Worm (Caenorhabditis elegans) whole organism, early embryonic: ENCODE measurements around the gene R10E9.4.

Experiments
- B0310.2 ChIP-seq: sonication (generic microtip); optimal IDR thresholded peaks from 2 replicates; lab custom pipeline; 2016; ENCODE audit warnings: mild to moderate bottlenecking, missing genetic modification characterization, missing compliant biosample characterization
- F13C5.2 ChIP-seq: sonication (generic microtip); optimal IDR thresholded peaks from 2 replicates; lab custom pipeline; 2017; ENCODE audit warnings: mild to moderate bottlenecking, missing genetic modification characterization, inconsistent platforms, missing compliant biosample characterization
- aly-1 ChIP-seq: sonication (generic microtip); optimal IDR thresholded peaks from 2 replicates; lab custom pipeline; 2016; ENCODE audit warnings: missing genetic modification characterization, missing compliant biosample characterization
- ama-1 ChIP-seq: fragments of 150-350 bp; optimal IDR thresholded peaks from 2 replicates; lab custom pipeline; 2014
- ceh-13 ChIP-seq: fragments of 200-800 bp; sonication (Bioruptor generic); optimal IDR thresholded peaks from 2 replicates; lab custom pipeline; 2018; ENCODE audit warnings: mild to moderate bottlenecking, missing genetic modification characterization, missing compliant biosample characterization
- ceh-36 ChIP-seq: sonication (generic microtip); optimal IDR thresholded peaks from 2 replicates; lab custom pipeline; 2016; ENCODE audit warnings: missing genetic modification characterization, inconsistent platforms, missing compliant biosample characterization
- ets-7 ChIP-seq: sonication (generic microtip); optimal IDR thresholded peaks from 2 replicates; lab custom pipeline; 2016; ENCODE audit warnings: missing genotype, missing genetic modification characterization, missing compliant biosample characterization
- flt-1 ChIP-seq: fragments of 200-800 bp; sonication (Bioruptor generic); IDR thresholded peaks from 2 replicates; pipeline ENCODE4 v1.3.6; 2022; ENCODE audit warnings: missing genetic modification characterization, missing compliant biosample characterization
- hmbx-1 ChIP-seq: sonication (generic microtip); optimal IDR thresholded peaks from 2 replicates; lab custom pipeline; 2016; ENCODE audit warnings: mild to moderate bottlenecking, missing genetic modification characterization, missing compliant biosample characterization
- hmg-4 ChIP-seq: fragments of 200-800 bp; sonication (Bioruptor generic); optimal IDR thresholded peaks from 2 replicates; lab custom pipeline; 2018; ENCODE audit warnings: mild to moderate bottlenecking, missing genetic modification characterization, missing compliant biosample characterization
- hnd-1 ChIP-seq: sonication (generic microtip); optimal IDR thresholded peaks from 2 replicates; lab custom pipeline; 2016; ENCODE audit warnings: missing genetic modification characterization, missing compliant biosample characterization
- pes-1 ChIP-seq: fragments of 200-800 bp; sonication (Bioruptor generic); IDR thresholded peaks from 2 replicates; pipeline ENCODE4 v1.3.6; 2022; ENCODE audit warnings: missing genetic modification reagents, missing genetic modification characterization, missing compliant biosample characterization
- scrt-1 ChIP-seq: fragments of 200-800 bp; sonication (Bioruptor generic); IDR thresholded peaks from 2 replicates; pipeline ENCODE4 v1.3.6; 2022; ENCODE audit warnings: missing genetic modification characterization, missing compliant biosample characterization
- sea-1 ChIP-seq: fragments of 200-800 bp; sonication (Bioruptor generic); conservative IDR thresholded peaks from 2 replicates; pipeline ENCODE4 v1.3.6; 2022; ENCODE audit warnings: missing genetic modification characterization, missing compliant biosample characterization
- tbx-11 ChIP-seq: fragments of 200-800 bp; sonication (Bioruptor generic); IDR thresholded peaks from 2 replicates; pipeline ENCODE4 v1.3.6; 2022; ENCODE audit warnings: missing genetic modification characterization, missing compliant biosample characterization
- tbx-37 ChIP-seq: fragments of 200-800 bp; sonication (Bioruptor generic); conservative IDR thresholded peaks from 2 replicates; pipeline ENCODE4 v1.3.6; 2022; ENCODE audit warnings: missing genetic modification reagents, missing genetic modification characterization, missing compliant biosample characterization
- tra-4 ChIP-seq: sonication (generic microtip); optimal IDR thresholded peaks from 2 replicates; lab custom pipeline; 2017; ENCODE audit warnings: missing genetic modification characterization, missing compliant biosample characterization

The R10E9.4 gene

ce11 chrIII:3994457-3994856 lies 21.9 kb upstream of the R10E9.4 start:
- TF ChIP-seq ceh-13 (GFP tag; lab: Kevin White, UChicago) (no peak), F13C5.2 (no peak), sea-1 (no peak), tbx-37 (GFP tag; lab: Robert Waterston, UW) (no peak), pes-1 (GFP tag; lab: Robert Waterston, UW) (no peak), tra-4 (tag; lab: Kevin White, UChicago) (no peak), ceh-36 (no peak), ets-7 (tag; lab: Kevin White, UChicago) (no peak), scrt-1 (GFP tag; lab: Robert Waterston, UW) (no peak), aly-1 (tag; lab: Kevin White, UChicago) (no peak), flt-1 (GFP tag; lab: Robert Waterston, UW) (no peak), hnd-1 (tag; lab: Kevin White, UChicago) (no peak), hmbx-1 (tag; lab: Kevin White, UChicago) (no peak), ama-1 (lab: Kevin White, UChicago) (no peak), tbx-11 (GFP tag; lab: Robert Waterston, UW) (no peak), hmg-4 (no peak)

- TF ChIP-seq hnd-1 (tag; lab: Kevin White, UChicago) = no peak
- TF ChIP-seq tbx-11 (GFP tag; lab: Robert Waterston, UW) = no peak
- TF ChIP-seq ets-7 (tag; lab: Kevin White, UChicago) = no peak
These were observed 19.5 kb upstream of the R10E9.4 start, which contains the start of gene glb-11 for ce11 chrIII:3992089-3992488. TSS of gene glb-11 (minus strand) at chrIII:3992189.

DNA sequence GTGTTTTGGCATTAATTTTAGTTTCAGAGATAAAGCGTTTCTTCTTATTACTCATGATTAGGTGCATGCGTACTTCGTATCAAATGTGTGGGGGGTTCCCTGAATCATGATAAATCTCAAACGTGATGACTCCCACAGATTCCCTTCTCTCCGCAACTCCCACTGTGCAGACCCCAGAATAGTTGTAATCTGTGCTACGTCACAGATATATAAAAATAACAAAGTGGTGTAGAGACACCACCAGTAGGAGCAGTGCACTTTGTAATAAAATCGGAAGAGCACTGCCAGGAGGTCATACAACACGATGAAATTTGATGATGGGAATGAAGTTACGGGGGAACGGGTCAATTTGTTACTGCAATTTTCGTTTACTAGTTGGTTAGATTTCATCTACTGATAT lies 18.8 kb upstream of the R10E9.4 start:
- no peak for TF ChIP-seq scrt-1 (GFP tag; lab: Robert Waterston, UW)

- TF ChIP-seq hnd-1 (tag; lab: Kevin White, UChicago) (no peak), ceh-36 (no peak), tbx-37 (GFP tag; lab: Robert Waterston, UW) (no peak), tra-4 (tag; lab: Kevin White, UChicago) (no peak), hmbx-1 (tag; lab: Kevin White, UChicago) (no peak), ets-7 (tag; lab: Kevin White, UChicago) (no peak)
These were observed 15.2 kb upstream of the R10E9.4 start, which contains the start of gene C36E8.6 for ce11 chrIII:3987759-3988158. TSS of gene C36E8.6 (plus strand) at chrIII:3988059.

DNA sequence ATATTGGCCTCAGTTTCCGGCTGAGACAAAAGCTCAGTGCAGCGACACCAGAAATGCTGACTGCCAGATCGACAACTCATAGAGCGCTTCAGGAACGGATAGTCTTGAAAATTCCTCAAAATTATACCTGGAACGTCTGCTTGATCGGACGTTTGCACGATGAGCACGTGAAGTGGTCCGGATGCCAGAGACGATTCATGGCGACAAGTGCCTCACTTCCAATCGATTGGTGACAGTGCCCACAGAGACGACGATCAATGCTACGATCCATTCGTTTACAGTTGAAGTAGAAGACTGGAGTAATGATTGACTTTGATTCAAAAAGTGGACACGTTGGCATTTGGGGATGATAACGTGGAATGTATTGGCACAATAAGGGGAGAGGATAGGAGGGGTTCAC lies 13.8 kb upstream of the R10E9.4 start, which contains the start of gene Y1A5A.1:
TSS of gene Y1A5A.1 (minus strand) at position 294 of the 400 bp plus-strand sequence.
- TF ChIP-seq ceh-13 (GFP tag; lab: Kevin White, UChicago) = no peak
- TF ChIP-seq F13C5.2 = no peak
- TF ChIP-seq sea-1 = no peak

DNA sequence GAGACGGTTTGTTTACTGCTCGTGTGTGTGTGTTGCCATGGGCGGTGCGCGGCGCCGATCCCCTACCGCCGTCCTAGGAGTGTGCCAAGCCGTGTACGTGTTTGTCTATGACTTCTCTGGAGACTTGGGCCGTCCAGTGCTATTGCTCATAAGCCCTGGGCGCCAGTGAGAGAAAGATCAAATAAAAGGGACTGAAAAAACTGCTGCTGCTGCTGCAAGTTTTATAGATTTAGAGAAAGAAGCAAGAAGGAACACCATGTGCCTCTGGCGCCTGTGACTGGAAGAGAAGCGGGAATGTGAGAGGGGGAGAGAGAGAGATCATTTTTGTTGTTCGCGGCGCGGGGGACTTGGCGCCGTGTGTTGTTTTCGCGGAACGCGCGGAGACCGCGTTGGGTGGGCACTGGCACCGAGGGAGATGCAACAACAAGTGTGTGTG lies 11.5 kb upstream of the R10E9.4 start:
- no peak for TF ChIP-seq hmg-4
- no peak for TF ChIP-seq ama-1 (lab: Kevin White, UChicago)
- no peak for TF ChIP-seq tra-4 (tag; lab: Kevin White, UChicago)
- no peak for TF ChIP-seq hnd-1 (tag; lab: Kevin White, UChicago)
- TF ChIP-seq hmbx-1 (tag; lab: Kevin White, UChicago) = no peak
- no peak for TF ChIP-seq ets-7 (tag; lab: Kevin White, UChicago)
- TF ChIP-seq B0310.2 (tag; lab: Kevin White, UChicago) = no peak
- no peak for TF ChIP-seq aly-1 (tag; lab: Kevin White, UChicago)
- TF ChIP-seq tbx-37 (GFP tag; lab: Robert Waterston, UW) = no peak
- TF ChIP-seq F13C5.2 = no peak
- TF ChIP-seq ceh-13 (GFP tag; lab: Kevin White, UChicago) = no peak

DNA sequence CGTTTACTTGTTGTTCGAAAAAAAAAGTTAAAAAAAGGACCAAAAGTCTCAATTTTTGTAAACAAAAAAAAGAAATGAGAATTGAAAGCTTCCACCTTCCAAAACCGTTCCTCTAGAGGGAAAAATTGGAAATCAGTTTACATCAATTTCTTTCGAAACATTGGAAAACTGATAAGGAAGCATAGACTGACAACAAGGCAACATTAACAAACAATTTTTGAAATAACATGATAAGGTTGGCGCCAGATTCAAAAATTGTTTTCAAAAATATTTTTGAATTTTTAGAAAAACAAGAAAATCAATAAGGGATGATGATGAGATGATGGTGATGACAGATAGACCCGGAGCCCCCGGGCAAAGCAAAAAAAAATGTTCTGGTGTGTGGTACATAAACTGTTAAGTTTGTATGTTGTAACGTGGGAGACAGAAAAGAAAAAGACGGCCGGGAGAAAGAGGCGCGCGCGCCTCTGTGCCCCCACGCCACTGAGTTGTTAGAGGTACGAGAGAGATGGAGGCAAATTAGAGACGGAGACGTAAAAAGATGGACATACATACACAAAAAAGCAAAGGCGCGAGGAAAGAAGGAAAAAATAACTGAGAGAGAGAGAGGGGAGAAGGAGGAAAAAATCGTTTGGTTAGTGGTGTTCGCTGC lies 7.5 kb upstream of the R10E9.4 start:
- TF ChIP-seq tbx-37 (GFP tag; lab: Robert Waterston, UW) (0 out of 2 replicates have a peak, but pooled peaks have one; percentile 6), F13C5.2 (no peak)

- TF ChIP-seq ets-7 (tag; lab: Kevin White, UChicago) = no peak
- no peak for TF ChIP-seq pes-1 (GFP tag; lab: Robert Waterston, UW)
- TF ChIP-seq sea-1 = no peak
- TF ChIP-seq B0310.2 (tag; lab: Kevin White, UChicago) = no peak
- TF ChIP-seq hmg-4 = no peak
- no peak for TF ChIP-seq flt-1 (GFP tag; lab: Robert Waterston, UW)
- no peak for TF ChIP-seq ceh-36
- TF ChIP-seq scrt-1 (GFP tag; lab: Robert Waterston, UW) = no peak
These were observed 5.9 kb upstream of the R10E9.4 start for ce11 chrIII:3978438-3978837.

ce11 chrIII:3976992-3977391 lies 4.4 kb upstream of the R10E9.4 start:
- TF ChIP-seq ets-7 (tag; lab: Kevin White, UChicago) = no peak
- no peak for TF ChIP-seq pes-1 (GFP tag; lab: Robert Waterston, UW)
- no peak for TF ChIP-seq aly-1 (tag; lab: Kevin White, UChicago)
- no peak for TF ChIP-seq tra-4 (tag; lab: Kevin White, UChicago)
- no peak for TF ChIP-seq ceh-13 (GFP tag; lab: Kevin White, UChicago)
- no peak for TF ChIP-seq hnd-1 (tag; lab: Kevin White, UChicago)
